Worm (Caenorhabditis elegans) whole organism, young adult: ENCODE data around the gene C52E2.5.

ENCODE experiments used
- B0261.1 ChIP-seq: sonication (generic microtip); optimal IDR thresholded peaks from 2 replicates; lab custom pipeline; 2016; ENCODE audit warnings: mild to moderate bottlenecking, missing genetic modification characterization, moderate library complexity, missing compliant biosample characterization
- C06A6.2 ChIP-seq: fragments of 200-800 bp; sonication (Bioruptor generic); conservative IDR thresholded peaks from 2 replicates; pipeline ENCODE4 v1.3.6; 2022; ENCODE audit warnings: missing genetic modification characterization, missing compliant biosample characterization
- D2030.7 ChIP-seq: fragments of 200-800 bp; sonication (Bioruptor generic); IDR thresholded peaks from 2 replicates; pipeline ENCODE4 v1.3.6; 2022; ENCODE audit warnings: missing genetic modification reagents, missing genetic modification characterization, missing compliant biosample characterization
- T26A5.8 ChIP-seq: sonication (generic microtip); optimal IDR thresholded peaks from 2 replicates; lab custom pipeline; 2016; ENCODE audit warnings: missing genetic modification characterization, missing compliant biosample characterization
- Y53F4B.3 ChIP-seq: fragments of 200-800 bp; sonication (Bioruptor generic); IDR thresholded peaks from 2 replicates; pipeline ENCODE4 v1.3.6; 2022; ENCODE audit warnings: missing genetic modification reagents, missing genetic modification characterization, missing compliant biosample characterization
- Y95B8A.8 ChIP-seq: fragments of 200-800 bp; sonication (Bioruptor generic); IDR thresholded peaks from 2 replicates; pipeline ENCODE4 v1.3.6; 2022; ENCODE audit warnings: missing genetic modification reagents, missing genetic modification characterization, missing compliant biosample characterization
- akir-1 ChIP-seq: fragments of 200-800 bp; sonication (Bioruptor generic); optimal IDR thresholded peaks from 2 replicates; lab custom pipeline; 2018; ENCODE audit warnings: mild to moderate bottlenecking, missing genetic modification characterization, moderate library complexity, missing compliant biosample characterization
- aptf-2 ChIP-seq: fragments of 200-800 bp; sonication (Bioruptor generic); conservative IDR thresholded peaks from 2 replicates; pipeline ENCODE4 v1.3.6; 2022; ENCODE audit warnings: missing genetic modification reagents, missing genetic modification characterization, missing compliant biosample characterization
- bed-1 ChIP-seq: fragments of 200-800 bp; sonication (Bioruptor generic); IDR thresholded peaks from 2 replicates; pipeline ENCODE4 v1.3.6; 2022; ENCODE audit warnings: missing genetic modification reagents, missing genetic modification characterization, missing compliant biosample characterization
- ccch-3 ChIP-seq: fragments of 200-800 bp; sonication (Bioruptor generic); optimal IDR thresholded peaks from 2 replicates; lab custom pipeline; 2018; ENCODE audit warnings: mild to moderate bottlenecking, missing genetic modification characterization, missing compliant biosample characterization
- cebp-1 ChIP-seq, 2 experiments: fragments of 200-800 bp in 1 of 2; sonication (Bioruptor generic) in 1 of 2; sonication (generic microtip) in 1 of 2; IDR thresholded peaks in 1 of 2; optimal IDR thresholded peaks in 1 of 2; 2 replicates each; pipeline versions ENCODE4 v1.3.6 to Lab custom; 2017 to 2022; ENCODE audit warnings: missing compliant biosample characterization in 2 of 2, missing genetic modification characterization in 2 of 2, mild to moderate bottlenecking in 1 of 2, missing genetic modification reagents in 1 of 2, moderate library complexity in 1 of 2
- cebp-2 ChIP-seq: fragments of 200-800 bp; sonication (Bioruptor generic); IDR thresholded peaks from 2 replicates; pipeline ENCODE4 v1.3.6; 2022; ENCODE audit warnings: missing genetic modification characterization, missing compliant biosample characterization
- ceh-100 ChIP-seq: fragments of 200-800 bp; sonication (Bioruptor generic); IDR thresholded peaks from 2 replicates; pipeline ENCODE4 v1.3.6; 2022; ENCODE audit warnings: missing genetic modification reagents, missing genetic modification characterization, missing compliant biosample characterization
- ceh-27 ChIP-seq: fragments of 200-800 bp; sonication (Bioruptor generic); optimal IDR thresholded peaks from 2 replicates; lab custom pipeline; 2018; ENCODE audit warnings: mild to moderate bottlenecking, missing genetic modification characterization, moderate library complexity, missing compliant biosample characterization
- ceh-91 ChIP-seq: fragments of 200-800 bp; sonication (Bioruptor generic); IDR thresholded peaks from 2 replicates; pipeline ENCODE4 v1.3.6; 2022; ENCODE audit warnings: missing genetic modification reagents, missing genetic modification characterization, missing compliant biosample characterization
- chd-7 ChIP-seq: sonication (generic microtip); optimal IDR thresholded peaks from 2 replicates; lab custom pipeline; 2016; ENCODE audit warnings: mild to moderate bottlenecking, missing genetic modification characterization, moderate library complexity, missing compliant biosample characterization
- efl-1 ChIP-seq: fragments of 150-350 bp; optimal IDR thresholded peaks from 2 replicates; lab custom pipeline; 2014; ENCODE audit warnings: missing biosample characterization, missing genetic modification reagents, missing genetic modification characterization
- egl-44 ChIP-seq: fragments of 200-800 bp; sonication (Bioruptor generic); IDR thresholded peaks from 2 replicates; pipeline ENCODE4 v1.3.6; 2022; ENCODE audit warnings: missing genetic modification reagents, missing genetic modification characterization, missing compliant biosample characterization
- him-1 ChIP-seq: sonication (generic microtip); optimal IDR thresholded peaks from 2 replicates; lab custom pipeline; 2016; ENCODE audit warnings: missing genotype, missing genetic modification reagents, missing genetic modification characterization, missing compliant biosample characterization
- hlh-12 ChIP-seq: sonication (generic microtip); optimal IDR thresholded peaks from 2 replicates; lab custom pipeline; 2016; ENCODE audit warnings: missing genetic modification characterization, missing compliant biosample characterization
- hmg-1.2 ChIP-seq: fragments of 200-800 bp; sonication (Bioruptor generic); IDR thresholded peaks from 2 replicates; pipeline ENCODE4 v1.3.6; 2022; ENCODE audit warnings: missing genetic modification reagents, missing genetic modification characterization, missing compliant biosample characterization
- hsf-1 ChIP-seq: fragments of 200-800 bp; sonication (Bioruptor generic); IDR thresholded peaks from 2 replicates; pipeline ENCODE4 v1.3.6; 2022; ENCODE audit warnings: missing genetic modification reagents, missing genetic modification characterization, missing compliant biosample characterization
- lag-1 ChIP-seq: fragments of 200-800 bp; sonication (Bioruptor generic); IDR thresholded peaks from 2 replicates; pipeline ENCODE4 v1.3.6; 2022; ENCODE audit warnings: missing genetic modification reagents, missing genetic modification characterization, missing compliant biosample characterization
- let-607 ChIP-seq, 2 experiments: fragments of 200-800 bp in 1 of 2; sonication (Bioruptor generic) in 1 of 2; sonication (generic microtip) in 1 of 2; optimal IDR thresholded peaks; 2 replicates each; lab custom pipeline; 2016 to 2018; ENCODE audit warnings: mild to moderate bottlenecking in 2 of 2, missing compliant biosample characterization in 2 of 2, missing genetic modification characterization in 2 of 2, moderate library complexity in 2 of 2, missing genotype in 1 of 2
- lir-1 ChIP-seq: fragments of 200-800 bp; sonication (Bioruptor generic); conservative IDR thresholded peaks from 2 replicates; pipeline ENCODE4 v1.3.6; 2022; ENCODE audit warnings: missing genetic modification reagents, missing genetic modification characterization, missing compliant biosample characterization
- lsl-1 ChIP-seq: fragments of 200-800 bp; sonication (Bioruptor generic); optimal IDR thresholded peaks from 2 replicates; lab custom pipeline; 2018; ENCODE audit warnings: mild to moderate bottlenecking, missing genetic modification characterization, moderate library complexity, missing compliant biosample characterization
- madf-10 ChIP-seq: sonication (generic microtip); optimal IDR thresholded peaks from 2 replicates; lab custom pipeline; 2016; ENCODE audit warnings: mild to moderate bottlenecking, missing genetic modification characterization, missing compliant biosample characterization
- mcd-1 ChIP-seq: fragments of 200-800 bp; sonication (Bioruptor generic); IDR thresholded peaks from 2 replicates; pipeline ENCODE4 v1.3.6; 2022; ENCODE audit warnings: missing genetic modification reagents, missing genetic modification characterization, missing compliant biosample characterization
- nfya-1 ChIP-seq: sonication (generic microtip); optimal IDR thresholded peaks from 2 replicates; lab custom pipeline; 2017; ENCODE audit warnings: antibody characterized with exemption, missing compliant biosample characterization, missing genetic modification characterization, borderline replicate concordance; ENCODE audit not compliant: insufficient read depth
- nhr-80 ChIP-seq: sonication (generic microtip); optimal IDR thresholded peaks from 2 replicates; lab custom pipeline; 2016; ENCODE audit warnings: missing genetic modification characterization, missing compliant biosample characterization
- rcor-1 ChIP-seq: fragments of 200-800 bp; sonication (Bioruptor generic); IDR thresholded peaks from 2 replicates; pipeline ENCODE4 v1.3.6; 2022; ENCODE audit warnings: missing genetic modification reagents, missing genetic modification characterization, missing compliant biosample characterization
- rec-8 ChIP-seq, 2 experiments: sonication (generic microtip); optimal IDR thresholded peaks; 2 replicates each; lab custom pipeline; 2016; ENCODE audit warnings: mild to moderate bottlenecking in 2 of 2, missing genetic modification characterization in 2 of 2, missing genetic modification reagents in 2 of 2, missing genotype in 2 of 2, missing biosample characterization in 1 of 2, missing compliant biosample characterization in 1 of 2, moderate library complexity in 1 of 2
- sea-2 ChIP-seq: fragments of 200-800 bp; sonication (Bioruptor generic); IDR thresholded peaks from 2 replicates; pipeline ENCODE4 v1.3.6; 2022; ENCODE audit warnings: missing genetic modification characterization, missing compliant biosample characterization
- snpc-1.3 ChIP-seq: sonication (generic microtip); optimal IDR thresholded peaks from 2 replicates; lab custom pipeline; 2017; ENCODE audit warnings: missing genetic modification characterization, mild to moderate bottlenecking, missing compliant biosample characterization, antibody characterized with exemption, moderate library complexity, missing genotype, missing genetic modification reagents; ENCODE audit not compliant: insufficient read depth
- snpc-3.4 ChIP-seq: sonication (generic microtip); optimal IDR thresholded peaks from 2 replicates; lab custom pipeline; 2017; ENCODE audit warnings: missing genetic modification characterization, mild to moderate bottlenecking, missing compliant biosample characterization, antibody characterized with exemption, moderate library complexity, missing genotype, missing genetic modification reagents
- snpc-4 ChIP-seq, 5 experiments: fragments of 150-350 bp in 1 of 5; sonication (generic microtip) in 4 of 5; optimal IDR thresholded peaks; 2 replicates each; lab custom pipeline; 2014 to 2018; ENCODE audit warnings: missing genetic modification characterization in 5 of 5, missing biosample characterization in 3 of 5, antibody characterized with exemption in 2 of 5, mild to moderate bottlenecking in 2 of 5, missing compliant biosample characterization in 2 of 5, missing genotype in 2 of 5, moderate library complexity in 2 of 5, missing genetic modification reagents in 1 of 5
- somi-1 ChIP-seq: fragments of 200-800 bp; sonication (Bioruptor generic); optimal IDR thresholded peaks from 2 replicates; lab custom pipeline; 2018; ENCODE audit warnings: mild to moderate bottlenecking, missing genetic modification characterization, missing compliant biosample characterization
- unc-62 ChIP-seq: fragments of 150-350 bp; optimal IDR thresholded peaks from 2 replicates; lab custom pipeline; 2014; ENCODE audit warnings: missing biosample characterization, missing genetic modification reagents, missing genetic modification characterization
- zfh-2 ChIP-seq: fragments of 200-800 bp; sonication (Bioruptor generic); conservative IDR thresholded peaks from 2 replicates; pipeline ENCODE4 v1.3.6; 2022; ENCODE audit warnings: missing genetic modification reagents, missing genetic modification characterization, missing compliant biosample characterization
- zim-3 ChIP-seq: sonication (generic microtip); optimal IDR thresholded peaks from 2 replicates; lab custom pipeline; 2017; ENCODE audit warnings: mild to moderate bottlenecking, missing genetic modification characterization, moderate library complexity, missing compliant biosample characterization
- ztf-26 ChIP-seq: sonication (generic microtip); optimal IDR thresholded peaks from 2 replicates; lab custom pipeline; 2017; ENCODE audit warnings: missing genetic modification characterization, missing compliant biosample characterization
- ztf-6 ChIP-seq: fragments of 200-800 bp; sonication (Bioruptor generic); IDR thresholded peaks from 2 replicates; pipeline ENCODE4 v1.3.6; 2022; ENCODE audit warnings: missing genetic modification reagents, missing genetic modification characterization, missing compliant biosample characterization

The C52E2.5 gene

DNA sequence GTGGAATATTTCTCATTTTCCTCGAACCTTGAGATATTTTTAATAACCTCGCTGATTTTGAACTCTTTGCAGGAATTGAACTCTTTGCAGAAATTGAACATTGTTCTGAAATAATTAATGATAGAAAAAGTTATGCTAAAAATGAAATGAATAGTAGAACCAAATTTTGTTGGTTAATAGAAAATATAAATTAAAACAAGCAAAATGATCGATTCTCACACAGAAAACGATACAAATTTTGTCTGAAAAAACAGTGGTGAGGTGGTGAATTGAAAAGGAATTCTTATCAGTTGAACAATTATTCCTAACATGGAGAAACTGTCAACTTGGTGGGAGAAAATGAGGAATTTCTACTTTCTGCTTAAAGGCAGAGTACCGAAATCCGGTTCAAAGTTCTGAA lies 41.9 kb upstream of the C52E2.5 start, which contains the start of gene math-6:
math-6 (minus strand) TSS at position 101 of the 400 bp plus-strand sequence.
- TF ChIP-seq lir-1 (no peak), lag-1 (GFP tag; lab: Robert Waterston, UW) (no peak), ztf-6 (no peak), ztf-26 (no peak), ccch-3 (GFP tag; lab: Kevin White, UChicago) (no peak), ceh-27 (GFP tag; lab: Kevin White, UChicago) (no peak), egl-44 (no peak)

- TF ChIP-seq sea-2 (GFP tag; lab: Robert Waterston, UW) (no peak), rec-8 (tag; optimal IDR thresholded peaks at IDR 0.05; lab: Kevin White, UChicago) (no peak), mcd-1 (no peak), chd-7 (no peak), cebp-2 (no peak), cebp-1 (GFP tag; IDR thresholded peaks at IDR 0.05; lab: Robert Waterston, UW) (no peak), cebp-1 (tag; optimal IDR thresholded peaks at IDR 0.05; lab: Kevin White, UChicago) (no peak), zfh-2 (GFP tag; lab: Robert Waterston, UW) (no peak), zim-3 (tag; lab: Kevin White, UChicago) (no peak), Y95B8A.8 (GFP tag; lab: Robert Waterston, UW) (no peak), let-607 (tag; optimal IDR thresholded peaks at IDR 0.05; lab: Kevin White, UChicago) (no peak), ceh-100 (GFP tag; lab: Robert Waterston, UW) (no peak), nhr-80 (tag; lab: Kevin White, UChicago) (no peak), snpc-4 (GFP tag; optimal IDR thresholded peaks at IDR 0.05; lab: Kevin White, UChicago) (no peak), snpc-4 (tag; optimal IDR thresholded peaks at IDR 0.05; lab: Kevin White, UChicago) (no peak), madf-10 (tag; lab: Kevin White, UChicago) (no peak), lsl-1 (no peak), him-1 (tag; lab: Kevin White, UChicago) (no peak), bed-1 (GFP tag; lab: Robert Waterston, UW) (no peak), snpc-1.3 (no peak), B0261.1 (no peak), akir-1 (GFP tag; lab: Kevin White, UChicago) (no peak)
These were observed 40.0 kb upstream of the C52E2.5 start, which contains the start of gene math-5 for ce11 chrII:1882705-1883104. Gene math-5 (minus strand): TSS chrII:1882805.

- no peak for TF ChIP-seq C06A6.2 (GFP tag; lab: Robert Waterston, UW)
- TF ChIP-seq somi-1 (GFP tag; lab: Kevin White, UChicago) = no peak
- TF ChIP-seq snpc-1.3 = no peak
- no peak for TF ChIP-seq T26A5.8
These were observed 35.9 kb upstream of the C52E2.5 start, which contains the start of gene math-16 for ce11 chrII:1878663-1879062. Gene math-16 (minus strand): TSS chrII:1878763.

DNA sequence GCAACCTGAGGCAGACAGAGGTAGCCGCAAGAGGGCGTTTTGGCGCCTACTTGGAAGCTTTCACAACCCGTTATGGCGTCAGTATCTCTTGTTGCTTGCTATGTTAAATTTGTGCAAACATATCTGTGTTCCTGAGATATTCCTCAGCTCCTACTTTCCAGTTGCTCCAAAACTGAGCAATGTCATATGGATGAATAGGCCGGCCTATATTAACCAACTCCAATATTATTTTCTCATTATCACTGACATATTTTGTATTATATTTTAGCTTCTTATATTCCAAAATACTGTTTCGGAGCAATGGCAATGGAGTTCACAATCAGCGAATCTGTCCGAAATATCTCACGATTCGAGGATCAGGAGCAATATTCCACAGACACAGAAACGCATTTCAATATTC lies 32.9 kb upstream of the C52E2.5 start, which contains the start of gene math-13:
math-13 (plus strand) TSS at position 301 of the 400 bp plus-strand sequence.
- TF ChIP-seq T26A5.8 (no peak), unc-62 (GFP tag; lab: Kevin White, UChicago) (no peak), efl-1 (GFP tag; lab: Kevin White, UChicago) (no peak), bed-1 (GFP tag; lab: Robert Waterston, UW) (no peak), nfya-1 (tag; lab: Kevin White, UChicago) (no peak), him-1 (tag; lab: Kevin White, UChicago) (no peak), hmg-1.2 (GFP tag; lab: Robert Waterston, UW) (no peak), hsf-1 (GFP tag; lab: Robert Waterston, UW) (no peak), hlh-12 (tag; lab: Kevin White, UChicago) (no peak), aptf-2 (GFP tag; lab: Robert Waterston, UW) (no peak), D2030.7 (GFP tag; lab: Robert Waterston, UW) (no peak), snpc-3.4 (tag; lab: Kevin White, UChicago) (no peak), Y53F4B.3 (GFP tag; lab: Robert Waterston, UW) (no peak), rcor-1 (GFP tag; lab: Robert Waterston, UW) (no peak), sea-2 (GFP tag; lab: Robert Waterston, UW) (no peak), ceh-91 (GFP tag; lab: Robert Waterston, UW) (no peak)
